Fruit fly (Drosophila melanogaster) whole organism, embryonic: ENCODE data around the gene Gfat2.

Experiments used
- Adf1 ChIP-seq: fragments of 200-800 bp; sonication (Bioruptor generic); IDR thresholded peaks from 2 replicates; pipeline ENCODE4 v1.3.6; 2022; ENCODE audit warnings: missing biosample characterization, missing genetic modification characterization
- CG10209 ChIP-seq: fragments of 200-800 bp; sonication (Bioruptor generic); optimal IDR thresholded peaks from 3 replicates; lab custom pipeline; 2017; ENCODE audit warnings: missing biosample characterization, mild to moderate bottlenecking, missing genetic modification characterization, missing genetic modification reagents
- CG10366 ChIP-seq: fragments of 200-800 bp; sonication (Bioruptor generic); IDR thresholded peaks from 2 replicates; pipeline ENCODE4 v1.3.6; 2022; ENCODE audit warnings: missing biosample characterization, missing genetic modification characterization
- CG10565 ChIP-seq: fragments of 200-800 bp; sonication (Bioruptor generic); optimal IDR thresholded peaks from 3 replicates; lab custom pipeline; 2016; ENCODE audit warnings: missing biosample characterization, mild to moderate bottlenecking, missing genetic modification characterization
- CG11085 ChIP-seq: fragments of 200-800 bp; sonication (Bioruptor generic); IDR thresholded peaks from 2 replicates; pipeline ENCODE4 v1.3.6; 2022; ENCODE audit warnings: missing biosample characterization, missing genetic modification characterization
- CG11696 ChIP-seq: fragments of 200-800 bp; sonication (Bioruptor generic); IDR thresholded peaks from 2 replicates; pipeline ENCODE4 v1.3.6; 2022; ENCODE audit warnings: missing biosample characterization, missing genetic modification characterization
- CG12299 ChIP-seq: fragments of 200-800 bp; sonication (Bioruptor generic); optimal IDR thresholded peaks from 2 replicates; lab custom pipeline; 2018; ENCODE audit warnings: missing biosample characterization, mild to moderate bottlenecking, missing genetic modification characterization
- CG12659 ChIP-seq: fragments of 200-800 bp; sonication (Bioruptor generic); optimal IDR thresholded peaks from 3 replicates; lab custom pipeline; 2017; ENCODE audit warnings: mild to moderate bottlenecking, missing biosample characterization, missing genetic modification reagents, missing genetic modification characterization
- CG13287 ChIP-seq: fragments of 200-800 bp; sonication (Bioruptor generic); IDR thresholded peaks from 2 replicates; pipeline ENCODE4 v1.3.6; 2022; ENCODE audit warnings: missing biosample characterization, missing genetic modification characterization; ENCODE audit not compliant: partially characterized antibody
- CG13894 ChIP-seq: fragments of 200-800 bp; sonication (Bioruptor generic); optimal IDR thresholded peaks from 3 replicates; lab custom pipeline; 2018; ENCODE audit warnings: missing biosample characterization, mild to moderate bottlenecking, missing genetic modification characterization, moderate library complexity
- CG31224 ChIP-seq: fragments of 200-800 bp; sonication (Bioruptor generic); IDR thresholded peaks from 2 replicates; pipeline ENCODE4 v1.3.6; 2022; ENCODE audit warnings: missing biosample characterization, missing genetic modification characterization
- CG4328 ChIP-seq: fragments of 200-800 bp; sonication (Bioruptor generic); optimal IDR thresholded peaks from 3 replicates; lab custom pipeline; 2017; ENCODE audit warnings: missing biosample characterization, missing genetic modification reagents, missing genetic modification characterization
- CG4707 ChIP-seq: fragments of 200-800 bp; sonication (Bioruptor generic); optimal IDR thresholded peaks from 2 replicates; lab custom pipeline; 2018; ENCODE audit warnings: missing biosample characterization, mild to moderate bottlenecking, missing genetic modification characterization, moderate library complexity
- CG5953 ChIP-seq: fragments of 200-800 bp; sonication (Bioruptor generic); IDR thresholded peaks from 2 replicates; pipeline ENCODE4 v1.3.6; 2022; ENCODE audit warnings: missing biosample characterization, missing genetic modification characterization
- CG6683 ChIP-seq: fragments of 200-800 bp; sonication (Bioruptor generic); optimal IDR thresholded peaks from 2 replicates; lab custom pipeline; 2017; ENCODE audit warnings: missing biosample characterization, mild to moderate bottlenecking, missing genetic modification characterization, missing genetic modification reagents
- CG7271 ChIP-seq: fragments of 200-800 bp; sonication (Bioruptor generic); optimal IDR thresholded peaks from 2 replicates; lab custom pipeline; 2018; ENCODE audit warnings: missing biosample characterization, mild to moderate bottlenecking, missing genetic modification characterization, moderate library complexity
- CG7839 ChIP-seq: fragments of 200-800 bp; sonication (Bioruptor generic); optimal IDR thresholded peaks from 3 replicates; lab custom pipeline; 2018; ENCODE audit warnings: missing biosample characterization, mild to moderate bottlenecking, missing genetic modification characterization, moderate library complexity
- CG9727 ChIP-seq: fragments of 200-800 bp; sonication (Bioruptor generic); optimal IDR thresholded peaks from 3 replicates; lab custom pipeline; 2017; ENCODE audit warnings: missing biosample characterization, mild to moderate bottlenecking, missing genetic modification characterization
- Dbx ChIP-seq: fragments of 200-800 bp; sonication (Bioruptor generic); IDR thresholded peaks from 3 replicates; pipeline ENCODE4 v1.3.6; 2022; ENCODE audit warnings: missing biosample characterization, missing genetic modification characterization
- Dip3 ChIP-seq: fragments of 200-800 bp; sonication (Bioruptor generic); optimal IDR thresholded peaks from 3 replicates; lab custom pipeline; 2016; ENCODE audit warnings: missing biosample characterization, missing genetic modification characterization
- Drgx ChIP-seq: fragments of 200-800 bp; sonication (Bioruptor generic); IDR thresholded peaks from 2 replicates; pipeline ENCODE4 v1.3.6; 2022; ENCODE audit warnings: missing biosample characterization, missing genetic modification characterization
- HLH3B ChIP-seq: fragments of 200-800 bp; sonication (Bioruptor generic); IDR thresholded peaks from 2 replicates; pipeline ENCODE4 v1.3.6; 2022; ENCODE audit warnings: missing biosample characterization, missing genetic modification characterization
- Hsf ChIP-seq: fragments of 200-800 bp; sonication (Bioruptor generic); optimal IDR thresholded peaks from 3 replicates; lab custom pipeline; 2016; ENCODE audit warnings: missing biosample characterization, missing genetic modification characterization
- Mes4 ChIP-seq: fragments of 200-800 bp; sonication (Bioruptor generic); optimal IDR thresholded peaks from 2 replicates; lab custom pipeline; 2016; ENCODE audit warnings: missing biosample characterization, missing genetic modification characterization
- NC2α ChIP-seq: fragments of 200-800 bp; sonication (Bioruptor generic); optimal IDR thresholded peaks from 2 replicates; lab custom pipeline; 2016; ENCODE audit warnings: missing biosample characterization, missing genetic modification characterization
- Nf-YC ChIP-seq: fragments of 200-800 bp; optimal IDR thresholded peaks from 3 replicates; lab custom pipeline; 2019; ENCODE audit warnings: missing biosample characterization, mild to moderate bottlenecking, missing genetic modification characterization, moderate library complexity
- Oaz ChIP-seq: fragments of 200-800 bp; sonication (Bioruptor generic); IDR thresholded peaks from 2 replicates; pipeline ENCODE4 v1.3.6; 2022; ENCODE audit warnings: missing biosample characterization, missing genetic modification characterization
- Pdp1 ChIP-seq, 2 experiments: fragments of 200-800 bp; sonication (Bioruptor generic); optimal IDR thresholded peaks; 3 replicates each; lab custom pipeline; 2016; ENCODE audit warnings: missing biosample characterization in 2 of 2, missing genetic modification characterization in 2 of 2, mild to moderate bottlenecking in 1 of 2, moderate library complexity in 1 of 2
- Six4 ChIP-seq: fragments of 200-800 bp; sonication (Bioruptor generic); optimal IDR thresholded peaks from 2 replicates; lab custom pipeline; 2016; ENCODE audit warnings: missing biosample characterization, missing genetic modification characterization
- ara ChIP-seq: fragments of 200-800 bp; sonication (Bioruptor generic); IDR thresholded peaks from 2 replicates; pipeline ENCODE4 v1.3.6; 2022; ENCODE audit warnings: missing biosample characterization, missing genetic modification characterization
- caup ChIP-seq: fragments of 200-800 bp; sonication (Bioruptor generic); optimal IDR thresholded peaks from 3 replicates; lab custom pipeline; 2017; ENCODE audit warnings: missing biosample characterization, mild to moderate bottlenecking, missing genetic modification characterization, moderate library complexity; ENCODE audit not compliant: severe bottlenecking
- chinmo ChIP-seq: fragments of 200-800 bp; sonication (Bioruptor generic); IDR thresholded peaks from 4 replicates; pipeline ENCODE4 v1.3.6; 2022; ENCODE audit warnings: missing biosample characterization, missing genetic modification characterization; ENCODE audit not compliant: partially characterized antibody
- ci ChIP-seq: fragments of 200-800 bp; sonication (Bioruptor generic); IDR thresholded peaks from 3 replicates; pipeline ENCODE4 v1.3.6; 2022; ENCODE audit warnings: missing biosample characterization, missing genetic modification characterization
- corto ChIP-seq: fragments of 200-800 bp; sonication (Bioruptor generic); optimal IDR thresholded peaks from 2 replicates; lab custom pipeline; 2016; ENCODE audit warnings: missing biosample characterization, mild to moderate bottlenecking, missing genetic modification characterization, moderate library complexity
- fu2 ChIP-seq: fragments of 200-800 bp; sonication (Bioruptor generic); optimal IDR thresholded peaks from 2 replicates; lab custom pipeline; 2016; ENCODE audit warnings: missing biosample characterization, missing genetic modification characterization
- gcm ChIP-seq: fragments of 200-800 bp; sonication (Bioruptor generic); optimal IDR thresholded peaks from 2 replicates; lab custom pipeline; 2019; ENCODE audit warnings: missing biosample characterization, mild to moderate bottlenecking, missing genetic modification characterization, moderate library complexity
- gfzf ChIP-seq: fragments of 200-800 bp; sonication (Bioruptor generic); optimal IDR thresholded peaks from 2 replicates; lab custom pipeline; 2016; ENCODE audit warnings: missing biosample characterization, mild to moderate bottlenecking, missing genetic modification characterization, moderate library complexity
- gsb ChIP-seq: fragments of 200-800 bp; sonication (Bioruptor generic); IDR thresholded peaks from 2 replicates; pipeline ENCODE4 v1.3.6; 2022; ENCODE audit warnings: missing biosample characterization, missing genetic modification characterization
- hkb ChIP-seq, 2 experiments: fragments of 200-800 bp in 1 of 2; fragments of >200 bp in 1 of 2; sonication (Bioruptor generic) in 1 of 2; IDR thresholded peaks in 1 of 2; optimal IDR thresholded peaks in 1 of 2; 2 replicates each; pipeline versions ENCODE4 v1.3.6 to Lab custom; 2017 to 2022; ENCODE audit warnings: missing biosample characterization in 1 of 2, missing genetic modification characterization in 1 of 2
- kay ChIP-seq: fragments of 200-800 bp; sonication (Bioruptor generic); optimal IDR thresholded peaks from 2 replicates; lab custom pipeline; 2016; ENCODE audit warnings: missing biosample characterization, missing genetic modification characterization
- knrl ChIP-seq: fragments of 200-800 bp; sonication (Bioruptor generic); IDR thresholded peaks from 3 replicates; pipeline ENCODE4 v1.3.6; 2022; ENCODE audit warnings: missing biosample characterization, missing genetic modification characterization; ENCODE audit not compliant: partially characterized antibody
- odd ChIP-seq: fragments of 200-800 bp; sonication (Bioruptor generic); optimal IDR thresholded peaks from 2 replicates; lab custom pipeline; 2017; ENCODE audit warnings: missing biosample characterization, mild to moderate bottlenecking, missing genetic modification characterization
- pho ChIP-seq: fragments of 200-800 bp; sonication (Bioruptor generic); optimal IDR thresholded peaks from 2 replicates; lab custom pipeline; 2016; ENCODE audit warnings: missing biosample characterization, missing genetic modification characterization
- repo ChIP-seq: fragments of 200-800 bp; sonication (Bioruptor generic); optimal IDR thresholded peaks from 2 replicates; lab custom pipeline; 2016; ENCODE audit warnings: missing biosample characterization, missing genetic modification characterization
- seq ChIP-seq: fragments of 200-800 bp; sonication (Bioruptor generic); IDR thresholded peaks from 2 replicates; pipeline ENCODE4 v1.3.6; 2022; ENCODE audit warnings: missing biosample characterization, missing genetic modification characterization
- sna ChIP-seq: fragments of 200-800 bp; sonication (Bioruptor generic); IDR thresholded peaks from 2 replicates; pipeline ENCODE4 v1.3.6; 2022; ENCODE audit warnings: missing biosample characterization, missing genetic modification characterization; ENCODE audit not compliant: partially characterized antibody
- so ChIP-seq: fragments of 200-800 bp; sonication (Bioruptor generic); IDR thresholded peaks from 3 replicates; pipeline ENCODE4 v1.3.6; 2022; ENCODE audit warnings: missing biosample characterization, missing genetic modification characterization
- sqz ChIP-seq: fragments of 200-800 bp; sonication (Bioruptor generic); optimal IDR thresholded peaks from 3 replicates; lab custom pipeline; 2018; ENCODE audit warnings: missing biosample characterization, mild to moderate bottlenecking, missing genetic modification characterization
- z ChIP-seq: fragments of 200-800 bp; sonication (Bioruptor generic); IDR thresholded peaks from 3 replicates; pipeline ENCODE4 v1.3.6; 2022; ENCODE audit warnings: missing biosample characterization, missing genetic modification characterization

The Gfat2 gene

DNA sequence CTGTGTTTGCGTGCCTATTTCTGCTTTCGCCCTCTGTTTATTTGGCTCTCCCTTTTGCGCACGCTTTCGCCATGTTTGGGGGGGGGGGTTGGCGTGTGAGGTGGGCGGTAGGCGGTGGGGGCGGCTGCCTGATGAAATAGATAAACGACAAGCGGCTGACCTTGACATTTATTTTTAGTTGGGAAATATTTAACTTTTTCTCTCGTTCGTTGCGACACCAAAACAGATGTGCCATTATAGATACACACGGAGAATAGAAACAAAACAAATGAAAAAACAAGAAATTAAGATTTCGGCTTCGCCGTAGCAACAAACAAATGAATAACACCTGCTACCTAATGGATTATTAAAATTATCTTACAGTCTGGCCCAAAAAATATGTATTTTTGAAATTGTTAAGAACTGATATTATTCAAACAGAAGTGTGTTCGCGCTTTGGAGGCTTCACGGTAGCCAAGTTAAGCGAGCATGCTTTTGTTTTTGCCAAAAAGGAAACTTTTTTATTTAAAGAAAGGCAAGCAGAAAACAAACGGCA lies 7.4 kb downstream of the Gfat2 start (continued):
- peak; percentile 35 for TF ChIP-seq odd
- peak; percentile 37 for TF ChIP-seq Nf-YC (tag; lab: Kevin White, UChicago)
- peak; percentile 43 for TF ChIP-seq CG10209 (GFP tag; lab: Kevin White, UChicago)
- peak; percentile 76 for TF ChIP-seq seq (GFP tag; lab: Robert Waterston, UW)
- peak; percentile 30; the same call in 1 of the 2 replicates for TF ChIP-seq gsb (GFP tag; lab: Robert Waterston, UW)
- peak; percentile 39 for TF ChIP-seq kay (GFP tag; lab: Kevin White, UChicago)
- no peak for TF ChIP-seq knrl (GFP tag; lab: Robert Waterston, UW)
- peak; percentile 33 for TF ChIP-seq sqz (GFP tag; lab: Kevin White, UChicago)
- TF ChIP-seq Hsf (GFP tag; lab: Kevin White, UChicago): peak; percentile 12
- peak; percentile 46 for TF ChIP-seq CG31224 (GFP tag; lab: Robert Waterston, UW)
- peak in 1 of 2 experiments; percentile 26 for TF ChIP-seq Pdp1 (GFP tag; optimal IDR thresholded peaks at IDR 0.05; lab: Kevin White, UChicago)
- no peak for TF ChIP-seq ci (GFP tag; lab: Robert Waterston, UW)
- TF ChIP-seq CG4328: peak; percentile 22
- peak; percentile 75 for TF ChIP-seq CG7839
- TF ChIP-seq CG10565 (GFP tag; lab: Kevin White, UChicago): no peak
- TF ChIP-seq Drgx (GFP tag; lab: Robert Waterston, UW): peak; percentile 75
- TF ChIP-seq so (GFP tag; lab: Robert Waterston, UW): peak; percentile 70; the same call in 1 of the 3 replicates
- TF ChIP-seq pho (GFP tag; lab: Kevin White, UChicago): peak; percentile 15
- TF ChIP-seq ara (GFP tag; lab: Robert Waterston, UW): no peak
- no peak for TF ChIP-seq gcm (GFP tag; lab: Kevin White, UChicago)
- TF ChIP-seq gfzf (GFP tag; lab: Kevin White, UChicago): no peak
- no peak for TF ChIP-seq Mes4 (GFP tag; lab: Kevin White, UChicago)
- no peak for TF ChIP-seq NC2α
- no peak for TF ChIP-seq z (GFP tag; lab: Robert Waterston, UW)
- TF ChIP-seq sna (GFP tag; lab: Robert Waterston, UW): no peak
- no peak; the same call in 1 of the 2 replicates for TF ChIP-seq CG13287 (GFP tag; lab: Robert Waterston, UW)
- TF ChIP-seq Dip3 (GFP tag; lab: Kevin White, UChicago): peak; percentile 49
- peak; percentile 49; the same call in 1 of the 2 replicates for TF ChIP-seq CG11085 (GFP tag; lab: Robert Waterston, UW)
- peak; percentile 39 for TF ChIP-seq fu2 (GFP tag; lab: Kevin White, UChicago)
- no peak for TF ChIP-seq hkb (optimal IDR thresholded peaks at IDR 0.05; lab: Kevin White, UChicago)
- TF ChIP-seq hkb (GFP tag; IDR thresholded peaks at IDR 0.05; lab: Robert Waterston, UW): peak; percentile 77
- peak; percentile 65 for TF ChIP-seq CG10366 (GFP tag; lab: Robert Waterston, UW)
- no peak for TF ChIP-seq corto
- no peak for TF ChIP-seq repo (GFP tag; lab: Kevin White, UChicago)
- TF ChIP-seq CG4707 (GFP tag; lab: Kevin White, UChicago): no peak
- TF ChIP-seq CG6683 (GFP tag; lab: Kevin White, UChicago): peak; percentile 48
- TF ChIP-seq Dbx (GFP tag; lab: Robert Waterston, UW): peak; percentile 71; the same call in 2 of the 3 replicates
- TF ChIP-seq Oaz (GFP tag; lab: Robert Waterston, UW): 0 out of 2 replicates have a peak, but pooled peaks have one; percentile 17
- TF ChIP-seq caup (GFP tag; lab: Kevin White, UChicago): peak; percentile 73
- TF ChIP-seq CG12299 (tag; lab: Kevin White, UChicago): peak; percentile 41
- peak; percentile 75 for TF ChIP-seq CG9727 (GFP tag; lab: Kevin White, UChicago)
- peak; percentile 49 for TF ChIP-seq Adf1 (GFP tag; lab: Robert Waterston, UW)
- peak; percentile 70 for TF ChIP-seq CG13894 (tag; lab: Kevin White, UChicago)
- peak; percentile 53; the same call in 1 of the 2 replicates for TF ChIP-seq HLH3B (GFP tag; lab: Robert Waterston, UW)
- TF ChIP-seq CG12659 (GFP tag; lab: Kevin White, UChicago): peak; percentile 79
- 0 out of 4 replicates have a peak, but pooled peaks have one; percentile 49 for TF ChIP-seq chinmo (GFP tag; lab: Robert Waterston, UW)
- no peak for TF ChIP-seq CG7271 (tag; lab: Kevin White, UChicago)
- TF ChIP-seq CG5953 (GFP tag; lab: Robert Waterston, UW): no peak
- TF ChIP-seq CG11696 (GFP tag; lab: Robert Waterston, UW): no peak
- TF ChIP-seq Six4 (GFP tag; lab: Kevin White, UChicago): peak; percentile 37
